Worm (Caenorhabditis elegans): ENCODE measurements around the gene srg-48.

The srg-48 gene

DNA sequence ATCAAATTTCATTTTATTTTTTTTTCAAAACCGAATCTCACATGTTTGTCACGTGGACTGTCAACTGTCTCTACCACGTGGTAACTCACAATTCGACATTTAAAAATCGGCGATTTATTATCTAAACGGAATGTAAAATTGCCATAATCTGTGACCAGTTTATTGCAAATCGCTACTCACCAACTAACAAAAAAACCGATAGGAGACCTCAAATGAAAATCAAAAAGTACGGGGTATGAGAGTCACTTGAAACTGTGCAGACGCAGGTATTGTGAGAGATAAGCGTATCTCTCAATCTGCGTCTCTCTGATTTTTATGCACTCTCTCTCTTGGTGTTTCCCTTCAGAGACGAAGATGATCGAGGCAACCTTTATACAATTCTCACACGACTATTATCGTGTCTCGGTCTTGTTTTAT, 24.4 kb upstream of the srg-48 start (continued):
- no peak for TF ChIP-seq ceh-62 (tag; optimal IDR thresholded peaks at IDR 0.05)
- TF ChIP-seq nhr-25 (tag; optimal IDR thresholded peaks at IDR 0.05; ENCODE audit: borderline replicate concordance, insufficient read depth) = peak; percentile 63
- no peak for TF ChIP-seq ceh-44 (GFP tag; IDR thresholded peaks at IDR 0.05)
- TF ChIP-seq D1046.2 (GFP tag; IDR thresholded peaks at IDR 0.05) = no peak
- peak; percentile 28 for TF ChIP-seq dpl-1 (GFP tag; optimal IDR thresholded peaks at IDR 0.05)
- 0 out of 2 replicates have a peak, but pooled peaks have one; percentile 66 for TF ChIP-seq ceh-20 (GFP tag; IDR thresholded peaks at IDR 0.05)
- peak; percentile 88 for TF ChIP-seq dmd-6 (GFP tag; IDR thresholded peaks at IDR 0.05)
- no peak for TF ChIP-seq F37D6.2 (tag; optimal IDR thresholded peaks at IDR 0.05)
- TF ChIP-seq Y48G9A.11 (GFP tag; IDR thresholded peaks at IDR 0.05) = no peak
- TF ChIP-seq mep-1 (tag; optimal IDR thresholded peaks at IDR 0.05) = peak; percentile 55
- TF ChIP-seq daf-16 (GFP tag; optimal IDR thresholded peaks at IDR 0.05) = peak in 1 of 2 experiments; percentile 48
- TF ChIP-seq daf-16 (tag; optimal IDR thresholded peaks at IDR 0.05) = peak; percentile 88
- no peak for TF ChIP-seq ceh-82 (tag; optimal IDR thresholded peaks at IDR 0.05)
- TF ChIP-seq hmg-1.1 (GFP tag; IDR thresholded peaks at IDR 0.05) = peak; percentile 35; the same call in 1 of the 2 replicates
- no peak for TF ChIP-seq dmd-9 (GFP tag; IDR thresholded peaks at IDR 0.05)
- peak; percentile 91 for TF ChIP-seq nhr-10 (tag; optimal IDR thresholded peaks at IDR 0.05)
- TF ChIP-seq zip-11 (GFP tag; IDR thresholded peaks at IDR 0.05) = no peak
- TF ChIP-seq nhr-41 (GFP tag; IDR thresholded peaks at IDR 0.05) = no peak
- no peak for TF ChIP-seq daf-19 (GFP tag; conservative IDR thresholded peaks at IDR 0.05)
- no peak for TF ChIP-seq Y105C5A.15 (GFP tag; IDR thresholded peaks at IDR 0.05)
- TF ChIP-seq lsy-2 (tag; optimal IDR thresholded peaks at IDR 0.05) = peak; percentile 26 to 72
- no peak for TF ChIP-seq R02D3.7 (tag; optimal IDR thresholded peaks at IDR 0.05)
- peak; percentile 85 for TF ChIP-seq gei-8 (GFP tag; optimal IDR thresholded peaks at IDR 0.05)
- no peak for TF ChIP-seq unc-130 (GFP tag; optimal IDR thresholded peaks at IDR 0.05)
- no peak for TF ChIP-seq nhr-237 (tag; optimal IDR thresholded peaks at IDR 0.05)
- TF ChIP-seq egl-43 (GFP tag; IDR thresholded peaks at IDR 0.05) = 0 out of 2 replicates have a peak, but pooled peaks have one; percentile 39
- TF ChIP-seq daf-12 (tag; optimal IDR thresholded peaks at IDR 0.05) = no peak
- no peak for TF ChIP-seq ama-1 (optimal IDR thresholded peaks at IDR 0.05)
- no peak for TF ChIP-seq lir-3 (tag; optimal IDR thresholded peaks at IDR 0.05)
- no peak for TF ChIP-seq tag-97 (GFP tag; IDR thresholded peaks at IDR 0.05)
- no peak for TF ChIP-seq snpc-1.2 (GFP tag; IDR thresholded peaks at IDR 0.05)
- 0 out of 2 replicates have a peak, but pooled peaks have one; percentile 43 for TF ChIP-seq pha-4 (GFP tag; IDR thresholded peaks at IDR 0.05)
- no peak for TF ChIP-seq pha-4 (tag; optimal IDR thresholded peaks at IDR 0.05)
- TF ChIP-seq dmd-8 (GFP tag; IDR thresholded peaks at IDR 0.05) = 0 out of 2 replicates have a peak, but pooled peaks have one; percentile 16
- no peak for TF ChIP-seq F49E8.2 (tag; optimal IDR thresholded peaks at IDR 0.05; ENCODE audit: borderline replicate concordance)
- TF ChIP-seq nhr-28 (tag; optimal IDR thresholded peaks at IDR 0.05) = peak; percentile 90
- TF ChIP-seq nhr-42 (GFP tag; IDR thresholded peaks at IDR 0.05) = no peak
- TF ChIP-seq Y5F2A.4 (GFP tag; optimal IDR thresholded peaks at IDR 0.05) = no peak
- no peak for TF ChIP-seq lin-39 (tag; optimal IDR thresholded peaks at IDR 0.05)
- no peak for TF ChIP-seq nhr-76 (tag; optimal IDR thresholded peaks at IDR 0.05)
- TF ChIP-seq fos-1 (tag; optimal IDR thresholded peaks at IDR 0.05) = no peak
- peak; percentile 96 for TF ChIP-seq php-3 (GFP tag; IDR thresholded peaks at IDR 0.05)
- no peak for TF ChIP-seq snpc-4 (tag; optimal IDR thresholded peaks at IDR 0.05)
- TF ChIP-seq ZK546.5 (tag; optimal IDR thresholded peaks at IDR 0.05) = no peak
- peak in 1 of 2 experiments; percentile 98 for TF ChIP-seq unc-62 (GFP tag; optimal IDR thresholded peaks at IDR 0.05 in 1 of 2)
- TF ChIP-seq unc-62 (tag; optimal IDR thresholded peaks at IDR 0.05) = no peak
- no peak for TF ChIP-seq set-16 (GFP tag; IDR thresholded peaks at IDR 0.05)
- TF ChIP-seq lin-13 (GFP tag; optimal IDR thresholded peaks at IDR 0.05) = peak; percentile 24
- TF ChIP-seq ztf-11 (tag; optimal IDR thresholded peaks at IDR 0.05) = no peak
- peak; percentile 72 for TF ChIP-seq nhr-102 (tag; optimal IDR thresholded peaks at IDR 0.05)
- TF ChIP-seq arid-1 (GFP tag; conservative IDR thresholded peaks at IDR 0.05) = 0 out of 2 replicates have a peak, but pooled peaks have one; percentile 4
- no peak for TF ChIP-seq ctbp-1 (GFP tag; IDR thresholded peaks at IDR 0.05)
- no peak for TF ChIP-seq ceh-28 (tag; optimal IDR thresholded peaks at IDR 0.05)

Data from whole organism, L4 larva.